Fruit fly (Drosophila melanogaster): ENCODE data around the gene CG5888.
A peak's percentile ranks its signal among the peaks of the same experiment; 100 is the strongest.

The CG5888 gene

DNA sequence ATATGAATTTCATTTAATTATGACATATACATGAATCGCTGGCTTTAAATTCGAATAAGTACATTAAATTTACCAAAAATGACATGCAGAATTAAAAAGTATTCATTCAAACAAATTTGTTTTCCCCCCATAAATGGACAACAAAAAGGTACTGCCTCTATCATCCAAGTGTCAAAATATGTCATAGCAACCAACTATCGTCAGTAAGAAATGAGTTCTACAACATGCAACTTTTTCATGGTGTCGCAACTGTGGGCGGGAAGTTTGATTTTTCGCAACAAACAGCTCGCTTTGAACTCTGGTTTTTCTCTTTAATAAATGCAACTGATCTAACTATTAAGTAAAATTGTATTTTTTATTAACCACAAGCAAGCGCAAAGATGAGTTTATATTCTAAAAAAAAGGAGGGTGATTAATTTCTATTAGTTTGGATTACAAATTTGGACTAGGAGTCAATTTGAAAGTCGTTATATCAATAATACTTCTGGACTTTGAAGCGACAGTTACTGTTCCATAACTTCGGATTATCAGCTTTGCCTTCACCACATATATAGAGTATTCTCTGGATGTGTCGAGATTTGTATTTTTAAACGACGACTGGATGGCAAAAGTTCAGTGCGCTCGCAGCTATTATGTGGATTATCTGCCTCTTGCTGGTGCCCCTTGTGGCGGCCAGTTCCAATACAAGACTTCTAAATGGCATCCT lies 39.5 kb upstream of the CG5888 start, which contains the start of gene Nepl8 (continued):
- TF ChIP-seq Neu2 (GFP tag; optimal IDR thresholded peaks at IDR 0.05; ENCODE audit: borderline replicate concordance) (no peak), CHES-1-like (GFP tag; optimal IDR thresholded peaks at IDR 0.05) (peak; percentile 33), CG8388 (GFP tag; optimal IDR thresholded peaks at IDR 0.05) (no peak), CG6689 (GFP tag; IDR thresholded peaks at IDR 0.05) (no peak), gem (tag; optimal IDR thresholded peaks at IDR 0.05) (peak; percentile 4), maf-S (GFP tag; optimal IDR thresholded peaks at IDR 0.05) (peak; percentile 32), CG8924 (tag; optimal IDR thresholded peaks at IDR 0.05) (no peak), repo (GFP tag; optimal IDR thresholded peaks at IDR 0.05) (peak; percentile 0), tx (GFP tag; optimal IDR thresholded peaks at IDR 0.05) (peak; percentile 20), Camta (GFP tag; optimal IDR thresholded peaks at IDR 0.05) (no peak), CG12942 (GFP tag; optimal IDR thresholded peaks at IDR 0.05) (peak; percentile 39), Ets97D (GFP tag; optimal IDR thresholded peaks at IDR 0.05) (peak; percentile 85), pb (GFP tag; optimal IDR thresholded peaks at IDR 0.05) (peak; percentile 17), CG16813 (GFP tag; IDR thresholded peaks at IDR 0.05; ENCODE audit: partially characterized antibody) (peak; percentile 36; the same call in 2 of the 3 replicates), ro (GFP tag; IDR thresholded peaks at IDR 0.05) (no peak), caup (GFP tag; optimal IDR thresholded peaks at IDR 0.05; ENCODE audit: severe bottlenecking) (no peak), odd (GFP tag; optimal IDR thresholded peaks at IDR 0.05) (peak; percentile 47), CG7987 (GFP tag; optimal IDR thresholded peaks at IDR 0.05) (peak; percentile 40), nom (GFP tag; optimal IDR thresholded peaks at IDR 0.05) (peak; percentile 71), CG10979 (tag; optimal IDR thresholded peaks at IDR 0.05) (peak; percentile 9), Xbp1 (GFP tag; optimal IDR thresholded peaks at IDR 0.05) (peak; percentile 3), CG9932 (GFP tag; IDR thresholded peaks at IDR 0.05) (peak; percentile 49), CG11085 (GFP tag; IDR thresholded peaks at IDR 0.05) (peak; percentile 49; the same call in 1 of the 2 replicates), dimm (GFP tag; IDR thresholded peaks at IDR 0.05) (no peak), NK7.1 (GFP tag; optimal IDR thresholded peaks at IDR 0.05) (no peak), CG14014 (GFP tag; IDR thresholded peaks at IDR 0.05) (peak; percentile 35; the same call in 1 of the 2 replicates), CG8944 (GFP tag; optimal IDR thresholded peaks at IDR 0.05) (peak; percentile 58), CG12769 (tag; optimal IDR thresholded peaks at IDR 0.05) (peak; percentile 41), Drgx (GFP tag; IDR thresholded peaks at IDR 0.05) (no peak), CG10267 (tag; optimal IDR thresholded peaks at IDR 0.05) (peak; percentile 56), bigmax (GFP tag; optimal IDR thresholded peaks at IDR 0.05) (no peak), ERR (GFP tag; optimal IDR thresholded peaks at IDR 0.05) (peak; percentile 2), Fer1 (GFP tag; optimal IDR thresholded peaks at IDR 0.05) (no peak), aop (GFP tag; IDR thresholded peaks at IDR 0.05) (no peak), Med (GFP tag) (peak; percentile 90), slp2 (GFP tag; optimal IDR thresholded peaks at IDR 0.05) (peak; percentile 23), CG7786 (GFP tag; optimal IDR thresholded peaks at IDR 0.05) (peak; percentile 36), pfk (GFP tag; optimal IDR thresholded peaks at IDR 0.05) (peak; percentile 54), ewg (GFP tag; optimal IDR thresholded peaks at IDR 0.05) (peak; percentile 29), YL-1 (GFP tag; optimal IDR thresholded peaks at IDR 0.05) (no peak), chif (GFP tag; optimal IDR thresholded peaks at IDR 0.05) (peak; percentile 38 to 75), bsh (GFP tag; optimal IDR thresholded peaks at IDR 0.05) (peak in 1 of 2 experiments; percentile 12), HLH3B (GFP tag; IDR thresholded peaks at IDR 0.05) (no peak), jigr1 (GFP tag; IDR thresholded peaks at IDR 0.05) (no peak), sc (optimal IDR thresholded peaks at IDR 0.05) (no peak), sc (GFP tag; optimal IDR thresholded peaks at IDR 0.05) (no peak), tio (GFP tag; optimal IDR thresholded peaks at IDR 0.05) (no peak), Ets65A (GFP tag) (peak; percentile 96), Deaf1 (tag; optimal IDR thresholded peaks at IDR 0.05) (peak; percentile 19), sisA (GFP tag; IDR thresholded peaks at IDR 0.05) (peak; percentile 38; the same call in 1 of the 2 replicates)
